Fruit fly (Drosophila melanogaster) whole organism, embryonic: ENCODE data around the gene CG6574.

Source experiments
- ATbp ChIP-seq: fragments of 200-800 bp; sonication (Bioruptor generic); optimal IDR thresholded peaks from 2 replicates; lab custom pipeline; 2017; ENCODE audit warnings: missing biosample characterization, mild to moderate bottlenecking, missing genetic modification characterization, missing genetic modification reagents
- Bdp1 ChIP-seq: fragments of 200-800 bp; sonication (Bioruptor generic); optimal IDR thresholded peaks from 3 replicates; lab custom pipeline; 2016; ENCODE audit warnings: missing biosample characterization, missing genetic modification characterization
- CG10267 ChIP-seq: fragments of 200-800 bp; sonication (Bioruptor generic); optimal IDR thresholded peaks from 2 replicates; lab custom pipeline; 2018; ENCODE audit warnings: missing biosample characterization, mild to moderate bottlenecking, missing genetic modification characterization, moderate library complexity
- CG12769 ChIP-seq: fragments of 200-800 bp; sonication (Bioruptor generic); optimal IDR thresholded peaks from 2 replicates; lab custom pipeline; 2019; ENCODE audit warnings: missing biosample characterization, mild to moderate bottlenecking, missing genetic modification characterization, moderate library complexity
- CG13296 ChIP-seq: fragments of 200-800 bp; sonication (Bioruptor generic); optimal IDR thresholded peaks from 3 replicates; lab custom pipeline; 2018; ENCODE audit warnings: missing biosample characterization, mild to moderate bottlenecking, missing genetic modification characterization
- CG14860 ChIP-seq: fragments of 200-800 bp; sonication (Bioruptor generic); IDR thresholded peaks from 3 replicates; pipeline ENCODE4 v1.3.6; 2022; ENCODE audit warnings: missing biosample characterization, missing genetic modification characterization; ENCODE audit not compliant: partially characterized antibody
- CG15073 ChIP-seq: fragments of 200-800 bp; sonication (Bioruptor generic); optimal IDR thresholded peaks from 2 replicates; lab custom pipeline; 2016; ENCODE audit warnings: missing biosample characterization, missing genetic modification characterization
- CG16779 ChIP-seq: fragments of 200-800 bp; sonication (Bioruptor generic); IDR thresholded peaks from 2 replicates; pipeline ENCODE4 v1.3.6; 2022; ENCODE audit warnings: missing biosample characterization, missing genetic modification characterization
- CG17328 ChIP-seq: fragments of 200-800 bp; sonication (Bioruptor generic); IDR thresholded peaks from 2 replicates; pipeline ENCODE4 v1.3.6; 2022; ENCODE audit warnings: missing biosample characterization, missing genetic modification characterization
- CG17361 ChIP-seq: fragments of 200-800 bp; sonication (Bioruptor generic); IDR thresholded peaks from 3 replicates; pipeline ENCODE4 v1.3.6; 2022; ENCODE audit warnings: missing biosample characterization, missing genetic modification characterization
- CG17829 ChIP-seq: fragments of 200-800 bp; optimal IDR thresholded peaks from 2 replicates; lab custom pipeline; 2019; ENCODE audit warnings: missing biosample characterization, mild to moderate bottlenecking, missing genetic modification characterization, moderate library complexity
- CG18262 ChIP-seq: fragments of 200-800 bp; optimal IDR thresholded peaks from 3 replicates; lab custom pipeline; 2019; ENCODE audit warnings: missing biosample characterization, mild to moderate bottlenecking, missing genetic modification characterization, moderate library complexity
- CG18599 ChIP-seq: fragments of 200-800 bp; sonication (Bioruptor generic); optimal IDR thresholded peaks from 3 replicates; lab custom pipeline; 2017; ENCODE audit warnings: missing biosample characterization, missing genetic modification characterization, mild to moderate bottlenecking, moderate library complexity, missing genetic modification reagents
- CG30431 ChIP-seq: fragments of 200-800 bp; sonication (Bioruptor generic); optimal IDR thresholded peaks from 2 replicates; lab custom pipeline; 2017; ENCODE audit warnings: missing biosample characterization, missing genetic modification characterization
- CG31441 ChIP-seq: fragments of 200-800 bp; sonication (Bioruptor generic); IDR thresholded peaks from 2 replicates; pipeline ENCODE4 v1.3.6; 2022; ENCODE audit warnings: missing biosample characterization, missing genetic modification characterization
- CG34376 ChIP-seq: fragments of 200-800 bp; sonication (Bioruptor generic); optimal IDR thresholded peaks from 2 replicates; lab custom pipeline; 2018; ENCODE audit warnings: missing biosample characterization, mild to moderate bottlenecking, missing genetic modification characterization
- CG43689 ChIP-seq: fragments of 200-800 bp; sonication (Bioruptor generic); IDR thresholded peaks from 2 replicates; pipeline ENCODE4 v1.3.6; 2022; ENCODE audit warnings: missing biosample characterization, missing genetic modification characterization
- CG5180 ChIP-seq: fragments of 200-800 bp; sonication (Bioruptor generic); optimal IDR thresholded peaks from 3 replicates; lab custom pipeline; 2017; ENCODE audit warnings: missing biosample characterization, missing genetic modification characterization, mild to moderate bottlenecking, moderate library complexity, missing genetic modification reagents
- CG7357 ChIP-seq: fragments of 200-800 bp; sonication (Bioruptor generic); IDR thresholded peaks from 3 replicates; pipeline ENCODE4 v1.3.6; 2022; ENCODE audit warnings: missing biosample characterization, missing genetic modification characterization
- CG7963 ChIP-seq: fragments of 200-800 bp; sonication (Bioruptor generic); IDR thresholded peaks from 3 replicates; pipeline ENCODE4 v1.3.6; 2022; ENCODE audit warnings: missing biosample characterization, missing genetic modification characterization; ENCODE audit not compliant: partially characterized antibody
- CG9437 ChIP-seq: fragments of 200-800 bp; sonication (Bioruptor generic); optimal IDR thresholded peaks from 2 replicates; lab custom pipeline; 2018; ENCODE audit warnings: missing biosample characterization, mild to moderate bottlenecking, missing genetic modification characterization
- Dek ChIP-seq: fragments of 200-800 bp; sonication (Bioruptor generic); optimal IDR thresholded peaks from 3 replicates; lab custom pipeline; 2019; ENCODE audit warnings: missing biosample characterization, mild to moderate bottlenecking, missing genetic modification characterization, moderate library complexity
- Dip2 ChIP-seq: fragments of 200-800 bp; sonication (Bioruptor generic); IDR thresholded peaks from 2 replicates; pipeline ENCODE4 v1.3.6; 2022; ENCODE audit warnings: missing biosample characterization, missing genetic modification characterization
- Drgx ChIP-seq: fragments of 200-800 bp; sonication (Bioruptor generic); IDR thresholded peaks from 2 replicates; pipeline ENCODE4 v1.3.6; 2022; ENCODE audit warnings: missing biosample characterization, missing genetic modification characterization
- Eip74EF ChIP-seq, 2 experiments: fragments of 200-800 bp in 1 of 2; fragments of >200 bp in 1 of 2; sonication (Bioruptor generic) in 1 of 2; optimal IDR thresholded peaks; 2 replicates each; lab custom pipeline; 2017 to 2019; ENCODE audit warnings: missing biosample characterization in 2 of 2, missing genetic modification characterization in 2 of 2, mild to moderate bottlenecking in 1 of 2, moderate library complexity in 1 of 2
- H15 ChIP-seq: fragments of 200-800 bp; sonication (Bioruptor generic); IDR thresholded peaks from 3 replicates; pipeline ENCODE4 v1.3.6; 2022; ENCODE audit warnings: missing biosample characterization, missing genetic modification characterization
- HLHmδ ChIP-seq: fragments of 200-800 bp; sonication (Bioruptor generic); optimal IDR thresholded peaks from 2 replicates; lab custom pipeline; 2018; ENCODE audit warnings: missing biosample characterization, mild to moderate bottlenecking, missing genetic modification characterization, moderate library complexity
- Lim3 ChIP-seq: fragments of 200-800 bp; sonication (Bioruptor generic); IDR thresholded peaks from 2 replicates; pipeline ENCODE4 v1.3.6; 2022; ENCODE audit warnings: missing biosample characterization, missing genetic modification characterization
- Mad ChIP-seq: fragments of 200-800 bp; sonication (Bioruptor generic); optimal IDR thresholded peaks from 2 replicates; lab custom pipeline; 2016; ENCODE audit warnings: missing biosample characterization, missing genetic modification characterization
- Pdp1 ChIP-seq, 2 experiments: fragments of 200-800 bp; sonication (Bioruptor generic); optimal IDR thresholded peaks; 3 replicates each; lab custom pipeline; 2016; ENCODE audit warnings: missing biosample characterization in 2 of 2, missing genetic modification characterization in 2 of 2, mild to moderate bottlenecking in 1 of 2, moderate library complexity in 1 of 2
- Rfx ChIP-seq: fragments of 200-800 bp; sonication (Bioruptor generic); IDR thresholded peaks from 2 replicates; pipeline ENCODE4 v1.3.6; 2022; ENCODE audit warnings: missing biosample characterization, missing genetic modification characterization
- Xrp1 ChIP-seq: fragments of 200-800 bp; sonication (Bioruptor generic); IDR thresholded peaks from 2 replicates; pipeline ENCODE4 v1.3.6; 2022; ENCODE audit warnings: missing biosample characterization, missing genetic modification characterization
- ci ChIP-seq: fragments of 200-800 bp; sonication (Bioruptor generic); IDR thresholded peaks from 3 replicates; pipeline ENCODE4 v1.3.6; 2022; ENCODE audit warnings: missing biosample characterization, missing genetic modification characterization
- crp ChIP-seq, 2 experiments: fragments of 200-800 bp; sonication (Bioruptor generic); optimal IDR thresholded peaks; 2 replicates in 1 of 2; 3 replicates in 1 of 2; lab custom pipeline; 2017; ENCODE audit warnings: missing biosample characterization in 2 of 2, missing genetic modification characterization in 2 of 2, mild to moderate bottlenecking in 1 of 2, moderate library complexity in 1 of 2
- gro ChIP-seq: fragments of 200-800 bp; sonication (Bioruptor generic); optimal IDR thresholded peaks from 2 replicates; lab custom pipeline; 2016; ENCODE audit warnings: missing biosample characterization, missing genetic modification characterization
- kah ChIP-seq: fragments of 200-800 bp; sonication (Bioruptor generic); optimal IDR thresholded peaks from 2 replicates; lab custom pipeline; 2018; ENCODE audit warnings: missing biosample characterization, mild to moderate bottlenecking, missing genetic modification characterization
- kay ChIP-seq: fragments of 200-800 bp; sonication (Bioruptor generic); optimal IDR thresholded peaks from 2 replicates; lab custom pipeline; 2016; ENCODE audit warnings: missing biosample characterization, missing genetic modification characterization
- oc ChIP-seq: fragments of 200-800 bp; sonication (Bioruptor generic); optimal IDR thresholded peaks from 2 replicates; lab custom pipeline; 2018; ENCODE audit warnings: missing biosample characterization, mild to moderate bottlenecking, missing genetic modification characterization, moderate library complexity
- p53 ChIP-seq: fragments of 200-800 bp; sonication (Bioruptor generic); optimal IDR thresholded peaks from 2 replicates; lab custom pipeline; 2016; ENCODE audit warnings: missing biosample characterization, missing genetic modification characterization
- pfk ChIP-seq: fragments of 200-800 bp; sonication (Bioruptor generic); optimal IDR thresholded peaks from 2 replicates; lab custom pipeline; 2018; ENCODE audit warnings: missing biosample characterization, mild to moderate bottlenecking, missing genetic modification characterization, moderate library complexity
- pnt ChIP-seq: fragments of 200-800 bp; sonication (Bioruptor generic); optimal IDR thresholded peaks from 3 replicates; lab custom pipeline; 2016; ENCODE audit warnings: missing biosample characterization, missing genetic modification characterization
- pros ChIP-seq: fragments of 200-800 bp; sonication (Bioruptor generic); optimal IDR thresholded peaks from 3 replicates; lab custom pipeline; 2019; ENCODE audit warnings: missing biosample characterization, mild to moderate bottlenecking, missing genetic modification characterization, moderate library complexity
- run ChIP-seq: fragments of 200-800 bp; sonication (Bioruptor generic); optimal IDR thresholded peaks from 3 replicates; lab custom pipeline; 2018; ENCODE audit warnings: missing biosample characterization, mild to moderate bottlenecking, missing genetic modification characterization
- stc ChIP-seq: fragments of 200-800 bp; sonication (Bioruptor generic); IDR thresholded peaks from 2 replicates; pipeline ENCODE4 v1.3.6; 2022; ENCODE audit warnings: missing biosample characterization, missing genetic modification characterization
- sug ChIP-seq: fragments of 200-800 bp; optimal IDR thresholded peaks from 2 replicates; lab custom pipeline; 2019; ENCODE audit warnings: missing biosample characterization, mild to moderate bottlenecking, missing genetic modification characterization, moderate library complexity
- tll ChIP-seq, 2 experiments: fragments of 200-800 bp in 1 of 2; fragments of >200 bp in 1 of 2; sonication (Bioruptor generic) in 1 of 2; optimal IDR thresholded peaks; 2 replicates each; lab custom pipeline; 2017 to 2019; ENCODE audit warnings: missing biosample characterization in 2 of 2, missing genetic modification characterization in 2 of 2, mild to moderate bottlenecking in 1 of 2, moderate library complexity in 1 of 2
- unc-4 ChIP-seq: fragments of 200-800 bp; sonication (Bioruptor generic); IDR thresholded peaks from 2 replicates; pipeline ENCODE4 v1.3.6; 2022; ENCODE audit warnings: missing biosample characterization, missing genetic modification characterization; ENCODE audit not compliant: partially characterized antibody
- vvl ChIP-seq: fragments of 200-800 bp; sonication (Bioruptor generic); IDR thresholded peaks from 2 replicates; pipeline ENCODE4 v1.3.6; 2022; ENCODE audit warnings: missing biosample characterization, missing genetic modification characterization
- wor ChIP-seq: fragments of 200-800 bp; sonication (Bioruptor generic); IDR thresholded peaks from 2 replicates; pipeline ENCODE4 v1.3.6; 2022; ENCODE audit warnings: missing biosample characterization, missing genetic modification characterization

Gene CG6574

dm6 chr3R:10862773-10863445 lies at the start of gene CG6574:
Gene CG6574 (minus strand): TSS chr3R:10862988.
- peak in 1 of 2 experiments; percentile 96 for TF ChIP-seq Pdp1 (GFP tag; optimal IDR thresholded peaks at IDR 0.05; lab: Kevin White, UChicago)
- TF ChIP-seq CG31441 (GFP tag; lab: Robert Waterston, UW), result no peak; the same call in 1 of the 2 replicates
- no peak for TF ChIP-seq Dek (tag; lab: Kevin White, UChicago)
- no peak for TF ChIP-seq CG15073
- no peak for TF ChIP-seq Lim3
- TF ChIP-seq tll (GFP tag; optimal IDR thresholded peaks at IDR 0.05; lab: Kevin White, UChicago), result peak in 1 of 2 experiments; percentile 74
- TF ChIP-seq kay, result no peak
- peak; percentile 40 for TF ChIP-seq CG12769 (tag; lab: Kevin White, UChicago)
- TF ChIP-seq CG14860 (GFP tag; lab: Robert Waterston, UW), result no peak
- TF ChIP-seq CG5180 (GFP tag; lab: Kevin White, UChicago), result no peak
- no peak for TF ChIP-seq stc (GFP tag; lab: Robert Waterston, UW)
- TF ChIP-seq CG34376 (GFP tag; lab: Kevin White, UChicago), result peak; percentile 46
- TF ChIP-seq pros, result no peak
- TF ChIP-seq Bdp1 (GFP tag; lab: Kevin White, UChicago), result no peak
- TF ChIP-seq ATbp (GFP tag; lab: Kevin White, UChicago), result no peak
- TF ChIP-seq vvl (GFP tag; lab: Robert Waterston, UW), result peak; percentile 59; the same call in 1 of the 2 replicates
- peak; percentile 6 for TF ChIP-seq gro
- TF ChIP-seq CG18262 (tag; lab: Kevin White, UChicago), result peak; percentile 25
- no peak for TF ChIP-seq pfk
- TF ChIP-seq CG17361, result 0 out of 3 replicates have a peak, but pooled peaks have one; percentile 14
- TF ChIP-seq CG9437, result peak; percentile 98
- TF ChIP-seq CG17829 (tag; lab: Kevin White, UChicago), result peak; percentile 3
- no peak for TF ChIP-seq CG16779 (GFP tag; lab: Robert Waterston, UW)
- no peak for TF ChIP-seq p53
- no peak for TF ChIP-seq CG43689 (GFP tag; lab: Robert Waterston, UW)
- peak; percentile 22; the same call in 1 of the 2 replicates for TF ChIP-seq Xrp1 (GFP tag; lab: Robert Waterston, UW)
- TF ChIP-seq CG30431, result no peak
- no peak for TF ChIP-seq oc (tag; lab: Kevin White, UChicago)
- TF ChIP-seq wor (GFP tag; lab: Robert Waterston, UW), result no peak
- no peak for TF ChIP-seq Eip74EF (GFP tag; optimal IDR thresholded peaks at IDR 0.05; lab: Kevin White, UChicago)
- TF ChIP-seq CG13296 (GFP tag; lab: Kevin White, UChicago), result peak; percentile 11
- TF ChIP-seq CG10267, result no peak
- no peak for TF ChIP-seq CG17328 (GFP tag; lab: Robert Waterston, UW)
- no peak for TF ChIP-seq CG7963 (GFP tag; lab: Robert Waterston, UW)
- TF ChIP-seq Rfx (GFP tag; lab: Robert Waterston, UW), result no peak
- peak; percentile 44; the same call in 1 of the 2 replicates for TF ChIP-seq Drgx (GFP tag; lab: Robert Waterston, UW)
- no peak for TF ChIP-seq run (tag; lab: Kevin White, UChicago)
- peak; percentile 28 for TF ChIP-seq CG18599
- no peak for TF ChIP-seq HLHmδ (GFP tag; lab: Kevin White, UChicago)
- no peak for TF ChIP-seq Mad (GFP tag; lab: Kevin White, UChicago)
- peak; percentile 45 for TF ChIP-seq kah
- TF ChIP-seq sug (tag; lab: Kevin White, UChicago), result peak; percentile 32
- no peak for TF ChIP-seq pnt
- TF ChIP-seq crp (GFP tag; optimal IDR thresholded peaks at IDR 0.05; lab: Kevin White, UChicago), result peak in 1 of 2 experiments; percentile 83
- TF ChIP-seq ci (GFP tag; lab: Robert Waterston, UW), result peak; percentile 40; the same call in 1 of the 3 replicates
- TF ChIP-seq Dip2 (GFP tag; lab: Robert Waterston, UW), result no peak
- no peak for TF ChIP-seq CG7357
- TF ChIP-seq H15 (GFP tag; lab: Robert Waterston, UW), result no peak
- no peak for TF ChIP-seq unc-4 (GFP tag; lab: Robert Waterston, UW)
